Fruit fly (Drosophila melanogaster): ENCODE results near the gene CG43610.

The CG43610 gene

dm6 chr2L:6789358-6789757 is 9.6 kb upstream of the CG43610 start (continued):
- TF ChIP-seq CG8319 (GFP tag; optimal IDR thresholded peaks at IDR 0.05) (no peak), Gug (GFP tag; IDR thresholded peaks at IDR 0.05) (no peak), CG31627 (GFP tag; optimal IDR thresholded peaks at IDR 0.05) (no peak), Hr4 (GFP tag; optimal IDR thresholded peaks at IDR 0.05) (no peak)

dm6 chr2L:6791845-6792443 is 7.1 kb upstream of the CG43610 start:
- peak; percentile 72 for TF ChIP-seq CG1621 (tag; optimal IDR thresholded peaks at IDR 0.05)
- TF ChIP-seq Blimp-1 (GFP tag; optimal IDR thresholded peaks at IDR 0.05), result no peak
- TF ChIP-seq topi (GFP tag; optimal IDR thresholded peaks at IDR 0.05), result no peak
- TF ChIP-seq eg (GFP tag; IDR thresholded peaks at IDR 0.05), result peak; percentile 17; the same call in 1 of the 3 replicates
- no peak for TF ChIP-seq lz (GFP tag; optimal IDR thresholded peaks at IDR 0.05)
- TF ChIP-seq CG6163 (GFP tag; IDR thresholded peaks at IDR 0.05), result 0 out of 3 replicates have a peak, but pooled peaks have one; percentile 14
- peak; percentile 55 for TF ChIP-seq fkh (GFP tag; optimal IDR thresholded peaks at IDR 0.05)
- TF ChIP-seq Eip78C (GFP tag), result peak; percentile 5
- TF ChIP-seq Sox102F (GFP tag; optimal IDR thresholded peaks at IDR 0.05), result no peak
- TF ChIP-seq svp (GFP tag), result peak; percentile 28
- peak; percentile 25 for TF ChIP-seq dsx (GFP tag; optimal IDR thresholded peaks at IDR 0.05; ENCODE audit: poor library complexity, severe bottlenecking)

dm6 chr2L:6793763-6794417 is 5.1 kb upstream of the CG43610 start:
- TF ChIP-seq eg (GFP tag; IDR thresholded peaks at IDR 0.05), result 0 out of 3 replicates have a peak, but pooled peaks have one; percentile 24
- peak; percentile 6 for TF ChIP-seq CG7368 (GFP tag; optimal IDR thresholded peaks at IDR 0.05)
- peak; percentile 46 for TF ChIP-seq svp (GFP tag)
- TF ChIP-seq lz (GFP tag; optimal IDR thresholded peaks at IDR 0.05), result no peak
- peak; percentile 3 for TF ChIP-seq CG6808 (GFP tag; optimal IDR thresholded peaks at IDR 0.05)
- TF ChIP-seq Sox14 (GFP tag; optimal IDR thresholded peaks at IDR 0.05), result no peak
- TF ChIP-seq CG6854 (GFP tag; optimal IDR thresholded peaks at IDR 0.05), result no peak
- TF ChIP-seq fkh (GFP tag; optimal IDR thresholded peaks at IDR 0.05), result no peak
- no peak for TF ChIP-seq CG6792 (GFP tag; optimal IDR thresholded peaks at IDR 0.05)
- TF ChIP-seq achi (GFP tag; optimal IDR thresholded peaks at IDR 0.05), result no peak
- no peak for TF ChIP-seq net (GFP tag; optimal IDR thresholded peaks at IDR 0.05)
- TF ChIP-seq dsx (GFP tag; optimal IDR thresholded peaks at IDR 0.05; ENCODE audit: poor library complexity, severe bottlenecking), result peak; percentile 23
- no peak for TF ChIP-seq ss (GFP tag; optimal IDR thresholded peaks at IDR 0.05)
- TF ChIP-seq Hr4 (GFP tag; optimal IDR thresholded peaks at IDR 0.05), result no peak
- no peak for TF ChIP-seq Lpt (GFP tag; optimal IDR thresholded peaks at IDR 0.05)
- TF ChIP-seq Gug (GFP tag; IDR thresholded peaks at IDR 0.05), result no peak
- TF ChIP-seq CG1621 (tag; optimal IDR thresholded peaks at IDR 0.05), result peak; percentile 4

- TF ChIP-seq CG6792 (GFP tag; optimal IDR thresholded peaks at IDR 0.05) (no peak), Sox102F (GFP tag; optimal IDR thresholded peaks at IDR 0.05) (no peak), fkh (GFP tag; optimal IDR thresholded peaks at IDR 0.05) (peak; percentile 49), eg (GFP tag; IDR thresholded peaks at IDR 0.05) (0 out of 3 replicates have a peak, but pooled peaks have one; percentile 7), Hr38 (GFP tag; optimal IDR thresholded peaks at IDR 0.05) (no peak), CG6163 (GFP tag; IDR thresholded peaks at IDR 0.05) (no peak; the same call in 2 of the 3 replicates), CG3032 (tag; optimal IDR thresholded peaks at IDR 0.05) (no peak), spab (GFP tag; optimal IDR thresholded peaks at IDR 0.05) (no peak), CG6854 (GFP tag; optimal IDR thresholded peaks at IDR 0.05) (peak; percentile 12)
Observed at dm6 chr2L:6794418-6794793, 4.6 kb upstream of the CG43610 start.

- TF ChIP-seq Ets21C (GFP tag; optimal IDR thresholded peaks at IDR 0.05) (no peak), CG32006 (GFP tag; optimal IDR thresholded peaks at IDR 0.05) (peak; percentile 44), CG15336 (GFP tag; IDR thresholded peaks at IDR 0.05) (no peak), achi (GFP tag; optimal IDR thresholded peaks at IDR 0.05) (peak; percentile 21), Eip78C (GFP tag) (peak; percentile 79), Ets96B (tag; optimal IDR thresholded peaks at IDR 0.05) (peak; percentile 5), topi (GFP tag; optimal IDR thresholded peaks at IDR 0.05) (peak; percentile 22), ss (GFP tag; optimal IDR thresholded peaks at IDR 0.05) (no peak), net (GFP tag; optimal IDR thresholded peaks at IDR 0.05) (peak; percentile 2), CG8119 (GFP tag; IDR thresholded peaks at IDR 0.05) (0 out of 3 replicates have a peak, but pooled peaks have one; percentile 8), CG10669 (GFP tag; optimal IDR thresholded peaks at IDR 0.05) (no peak), svp (GFP tag) (peak; percentile 73), Hr4 (GFP tag; optimal IDR thresholded peaks at IDR 0.05) (peak; percentile 13), CG11762 (GFP tag; optimal IDR thresholded peaks at IDR 0.05; ENCODE audit: insufficient read depth) (no peak), CG6163 (GFP tag; IDR thresholded peaks at IDR 0.05) (0 out of 3 replicates have a peak, but pooled peaks have one; percentile 15), CG3919 (GFP tag; optimal IDR thresholded peaks at IDR 0.05) (peak; percentile 6)
Observed at dm6 chr2L:6794956-6795522, 4.0 kb upstream of the CG43610 start.
